Worm (Caenorhabditis elegans): ENCODE results near the gene tomm-7.

DNA sequence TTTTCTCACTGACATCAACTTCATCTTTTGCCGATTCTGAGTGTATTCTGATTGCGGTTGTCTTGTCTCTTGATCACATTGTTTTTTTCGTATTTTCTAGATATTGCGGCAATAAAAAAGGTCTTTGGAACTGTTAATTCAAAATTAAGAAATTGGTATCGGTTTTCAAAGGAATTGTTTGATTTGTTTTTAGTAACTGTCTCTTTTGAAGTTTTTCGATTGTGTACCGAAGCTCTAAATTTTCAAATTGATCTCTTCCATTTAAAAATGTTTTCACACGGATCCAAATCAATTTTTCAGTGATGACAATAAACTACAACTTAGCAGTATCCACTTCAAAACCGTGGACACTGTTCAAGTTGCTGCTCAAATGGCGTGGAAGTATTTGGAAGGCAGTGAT lies 41.3 kb downstream of the tomm-7 start, which contains the start of gene best-24:
- TF ChIP-seq unc-62 (GFP tag; optimal IDR thresholded peaks at IDR 0.05) (no peak), nhr-76 (tag; optimal IDR thresholded peaks at IDR 0.05) (no peak), snpc-4 (tag; optimal IDR thresholded peaks at IDR 0.05) (no peak), nhr-237 (tag; optimal IDR thresholded peaks at IDR 0.05) (no peak)

All from whole organism, mixed stage, embryonic.